Fruit fly (Drosophila melanogaster): ENCODE data around the gene CG7443.

The CG7443 gene

dm6 chr3R:8305110-8305509 lies 19.0 kb upstream of the CG7443 start, which contains the start of gene Sgt1 (continued):
- TF ChIP-seq CG11723 (GFP tag; optimal IDR thresholded peaks at IDR 0.05): no peak
- peak; percentile 87 for TF ChIP-seq YL-1 (GFP tag; optimal IDR thresholded peaks at IDR 0.05)
- TF ChIP-seq CG13624 (GFP tag; optimal IDR thresholded peaks at IDR 0.05): peak; percentile 72
- TF ChIP-seq kah (GFP tag; optimal IDR thresholded peaks at IDR 0.05): no peak
- TF ChIP-seq Kr (GFP tag; optimal IDR thresholded peaks at IDR 0.05): no peak
- no peak for TF ChIP-seq CG32767 (GFP tag; IDR thresholded peaks at IDR 0.05)
- peak; percentile 67 for TF ChIP-seq Sin3A (optimal IDR thresholded peaks at IDR 0.05)
- no peak for TF ChIP-seq ttk (GFP tag; IDR thresholded peaks at IDR 0.05)
- peak; percentile 95 for TF ChIP-seq Lhr (GFP tag; optimal IDR thresholded peaks at IDR 0.05)
- no peak for TF ChIP-seq CG4707 (GFP tag; optimal IDR thresholded peaks at IDR 0.05)
- TF ChIP-seq CG7372 (GFP tag; IDR thresholded peaks at IDR 0.05): no peak
- no peak for TF ChIP-seq fd96Cb (tag; optimal IDR thresholded peaks at IDR 0.05)
- TF ChIP-seq crol (GFP tag; IDR thresholded peaks at IDR 0.05): no peak
- peak; percentile 83 for TF ChIP-seq CG4617 (GFP tag; optimal IDR thresholded peaks at IDR 0.05; ENCODE audit: borderline replicate concordance)
- 0 out of 3 replicates have a peak, but pooled peaks have one; percentile 21 for TF ChIP-seq CG17361 (GFP tag; IDR thresholded peaks at IDR 0.05)
- no peak for TF ChIP-seq scrt (GFP tag; optimal IDR thresholded peaks at IDR 0.05)
- TF ChIP-seq CG9932 (GFP tag; IDR thresholded peaks at IDR 0.05): peak; percentile 78
- no peak for TF ChIP-seq Eip74EF (GFP tag; optimal IDR thresholded peaks at IDR 0.05)
- TF ChIP-seq CG14441 (GFP tag; IDR thresholded peaks at IDR 0.05): no peak
- peak; percentile 85 for TF ChIP-seq amos (GFP tag; IDR thresholded peaks at IDR 0.05; ENCODE audit: partially characterized antibody)
- peak; percentile 43 for TF ChIP-seq chn (GFP tag; optimal IDR thresholded peaks at IDR 0.05)
- no peak for TF ChIP-seq gcm2 (GFP tag; optimal IDR thresholded peaks at IDR 0.05)
- no peak for TF ChIP-seq CG18262 (tag; optimal IDR thresholded peaks at IDR 0.05)
- peak; percentile 56 for TF ChIP-seq CTCF (GFP tag; optimal IDR thresholded peaks at IDR 0.05)
- TF ChIP-seq CG7928 (GFP tag; optimal IDR thresholded peaks at IDR 0.05): peak; percentile 94
- no peak for TF ChIP-seq Sox102F (GFP tag; optimal IDR thresholded peaks at IDR 0.05)
- peak in 1 of 2 experiments; percentile 17 for TF ChIP-seq Hr51 (GFP tag; optimal IDR thresholded peaks at IDR 0.05)
- peak; percentile 7 for TF ChIP-seq CG8924 (tag; optimal IDR thresholded peaks at IDR 0.05)
- TF ChIP-seq slp2 (GFP tag; optimal IDR thresholded peaks at IDR 0.05): no peak
- TF ChIP-seq Hmx (GFP tag; optimal IDR thresholded peaks at IDR 0.05): no peak
- TF ChIP-seq bigmax (GFP tag; optimal IDR thresholded peaks at IDR 0.05): peak; percentile 50
- peak; percentile 79 for TF ChIP-seq gro (GFP tag; optimal IDR thresholded peaks at IDR 0.05)
- TF ChIP-seq slbo (GFP tag; IDR thresholded peaks at IDR 0.05): peak; percentile 71
- no peak for TF ChIP-seq trh (GFP tag; optimal IDR thresholded peaks at IDR 0.05)
- TF ChIP-seq pan (optimal IDR thresholded peaks at IDR 0.05): no peak
- no peak for TF ChIP-seq pan (GFP tag; optimal IDR thresholded peaks at IDR 0.05 in 1 of 2, IDR thresholded peaks at IDR 0.05 in 1 of 2)
- TF ChIP-seq CG12155 (GFP tag; optimal IDR thresholded peaks at IDR 0.05): peak; percentile 44
- TF ChIP-seq CG17328 (GFP tag; IDR thresholded peaks at IDR 0.05): no peak
- TF ChIP-seq CG7839 (tag; optimal IDR thresholded peaks at IDR 0.05): peak; percentile 33
- TF ChIP-seq tgo (GFP tag; IDR thresholded peaks at IDR 0.05): no peak
- TF ChIP-seq Side (GFP tag; optimal IDR thresholded peaks at IDR 0.05): peak; percentile 26
- TF ChIP-seq bbx (GFP tag; IDR thresholded peaks at IDR 0.05; ENCODE audit: partially characterized antibody): peak; percentile 92
- TF ChIP-seq HmgD (GFP tag; optimal IDR thresholded peaks at IDR 0.05): peak; percentile 81
- no peak for TF ChIP-seq Vsx1 (GFP tag; optimal IDR thresholded peaks at IDR 0.05)
- no peak for TF ChIP-seq CG8089 (GFP tag; optimal IDR thresholded peaks at IDR 0.05)
- TF ChIP-seq zen (tag; optimal IDR thresholded peaks at IDR 0.05): peak; percentile 78
- peak; percentile 44 for TF ChIP-seq CG5245 (GFP tag; optimal IDR thresholded peaks at IDR 0.05)
- TF ChIP-seq CG12942 (GFP tag; optimal IDR thresholded peaks at IDR 0.05): peak; percentile 18
- peak; percentile 6 for TF ChIP-seq PHDP (tag; optimal IDR thresholded peaks at IDR 0.05)
- peak; percentile 56 for TF ChIP-seq CG30403 (GFP tag; optimal IDR thresholded peaks at IDR 0.05)
- no peak for TF ChIP-seq dimm (GFP tag; IDR thresholded peaks at IDR 0.05)
- no peak for TF ChIP-seq CG6813 (GFP tag; optimal IDR thresholded peaks at IDR 0.05)
